Worm (Caenorhabditis elegans) whole organism, young adult: ENCODE results near the gene T24B8.7.
A peak's percentile ranks its signal among the peaks of the same experiment; 100 is the strongest.

Source experiments
- B0261.1 ChIP-seq: sonication (generic microtip); optimal IDR thresholded peaks from 2 replicates; lab custom pipeline; 2016; ENCODE audit warnings: mild to moderate bottlenecking, missing genetic modification characterization, moderate library complexity, missing compliant biosample characterization
- C06A6.2 ChIP-seq: fragments of 200-800 bp; sonication (Bioruptor generic); conservative IDR thresholded peaks from 2 replicates; pipeline ENCODE4 v1.3.6; 2022; ENCODE audit warnings: missing genetic modification characterization, missing compliant biosample characterization
- F37B4.10 ChIP-seq: fragments of 200-800 bp; sonication (Bioruptor generic); IDR thresholded peaks from 2 replicates; pipeline ENCODE4 v1.3.6; 2022; ENCODE audit warnings: missing genetic modification characterization, missing compliant biosample characterization
- K12H6.12 ChIP-seq: fragments of 200-800 bp; sonication (Bioruptor generic); optimal IDR thresholded peaks from 2 replicates; lab custom pipeline; 2018; ENCODE audit warnings: mild to moderate bottlenecking, missing genetic modification characterization, missing compliant biosample characterization
- T07F8.4 ChIP-seq: sonication (generic microtip); optimal IDR thresholded peaks from 2 replicates; lab custom pipeline; 2016; ENCODE audit warnings: mild to moderate bottlenecking, missing genetic modification characterization, moderate library complexity, missing compliant biosample characterization
- Y56A3A.18 ChIP-seq: fragments of 200-800 bp; sonication (Bioruptor generic); IDR thresholded peaks from 2 replicates; pipeline ENCODE4 v1.3.6; 2022; ENCODE audit warnings: missing genetic modification reagents, missing genetic modification characterization, missing compliant biosample characterization
- aptf-3 ChIP-seq: fragments of 200-800 bp; sonication (Bioruptor generic); IDR thresholded peaks from 2 replicates; pipeline ENCODE4 v1.3.6; 2022; ENCODE audit warnings: missing genetic modification characterization, missing compliant biosample characterization
- bed-1 ChIP-seq: fragments of 200-800 bp; sonication (Bioruptor generic); IDR thresholded peaks from 2 replicates; pipeline ENCODE4 v1.3.6; 2022; ENCODE audit warnings: missing genetic modification reagents, missing genetic modification characterization, missing compliant biosample characterization
- cebp-1 ChIP-seq, 2 experiments: fragments of 200-800 bp in 1 of 2; sonication (Bioruptor generic) in 1 of 2; sonication (generic microtip) in 1 of 2; IDR thresholded peaks in 1 of 2; optimal IDR thresholded peaks in 1 of 2; 2 replicates each; pipeline versions ENCODE4 v1.3.6 to Lab custom; 2017 to 2022; ENCODE audit warnings: missing compliant biosample characterization in 2 of 2, missing genetic modification characterization in 2 of 2, mild to moderate bottlenecking in 1 of 2, missing genetic modification reagents in 1 of 2, moderate library complexity in 1 of 2
- cebp-2 ChIP-seq: fragments of 200-800 bp; sonication (Bioruptor generic); IDR thresholded peaks from 2 replicates; pipeline ENCODE4 v1.3.6; 2022; ENCODE audit warnings: missing genetic modification characterization, missing compliant biosample characterization
- ceh-27 ChIP-seq: fragments of 200-800 bp; sonication (Bioruptor generic); optimal IDR thresholded peaks from 2 replicates; lab custom pipeline; 2018; ENCODE audit warnings: mild to moderate bottlenecking, missing genetic modification characterization, moderate library complexity, missing compliant biosample characterization
- ceh-40 ChIP-seq: fragments of 200-800 bp; sonication (Bioruptor generic); IDR thresholded peaks from 2 replicates; pipeline ENCODE4 v1.3.6; 2022; ENCODE audit warnings: missing genetic modification characterization, missing compliant biosample characterization
- ceh-79 ChIP-seq: sonication (generic microtip); optimal IDR thresholded peaks from 2 replicates; lab custom pipeline; 2017; ENCODE audit warnings: mild to moderate bottlenecking, missing genetic modification characterization, missing compliant biosample characterization
- ceh-91 ChIP-seq: fragments of 200-800 bp; sonication (Bioruptor generic); IDR thresholded peaks from 2 replicates; pipeline ENCODE4 v1.3.6; 2022; ENCODE audit warnings: missing genetic modification reagents, missing genetic modification characterization, missing compliant biosample characterization
- dox-1 ChIP-seq: fragments of 200-800 bp; sonication (Bioruptor generic); IDR thresholded peaks from 2 replicates; pipeline ENCODE4 v1.3.6; 2022; ENCODE audit warnings: missing genetic modification reagents, missing genetic modification characterization, missing compliant biosample characterization
- egrh-3 ChIP-seq: fragments of 200-800 bp; sonication (Bioruptor generic); IDR thresholded peaks from 2 replicates; pipeline ENCODE4 v1.3.6; 2022; ENCODE audit warnings: missing genetic modification reagents, missing genetic modification characterization, missing compliant biosample characterization
- hlh-26 ChIP-seq: fragments of 200-800 bp; sonication (Bioruptor generic); conservative IDR thresholded peaks from 2 replicates; pipeline ENCODE4 v1.3.6; 2022; ENCODE audit warnings: missing genetic modification reagents, missing genetic modification characterization, missing compliant biosample characterization
- hmg-1.2 ChIP-seq: fragments of 200-800 bp; sonication (Bioruptor generic); IDR thresholded peaks from 2 replicates; pipeline ENCODE4 v1.3.6; 2022; ENCODE audit warnings: missing genetic modification reagents, missing genetic modification characterization, missing compliant biosample characterization
- hrde-1 ChIP-seq: sonication (generic microtip); optimal IDR thresholded peaks from 2 replicates; lab custom pipeline; 2016; ENCODE audit warnings: missing genetic modification characterization, mild to moderate bottlenecking, missing compliant biosample characterization, moderate library complexity, missing genotype, missing genetic modification reagents, borderline replicate concordance
- let-526 ChIP-seq: fragments of 200-800 bp; sonication (Bioruptor generic); IDR thresholded peaks from 2 replicates; pipeline ENCODE4 v1.3.6; 2022; ENCODE audit warnings: missing genetic modification reagents, missing genetic modification characterization, missing compliant biosample characterization
- lin-54 ChIP-seq: fragments of 200-800 bp; sonication (Bioruptor generic); optimal IDR thresholded peaks from 2 replicates; lab custom pipeline; 2018; ENCODE audit warnings: mild to moderate bottlenecking, missing genetic modification characterization, missing compliant biosample characterization
- lsl-1 ChIP-seq: fragments of 200-800 bp; sonication (Bioruptor generic); optimal IDR thresholded peaks from 2 replicates; lab custom pipeline; 2018; ENCODE audit warnings: mild to moderate bottlenecking, missing genetic modification characterization, moderate library complexity, missing compliant biosample characterization
- lsy-27 ChIP-seq: sonication (generic microtip); optimal IDR thresholded peaks from 2 replicates; lab custom pipeline; 2017; ENCODE audit warnings: missing genetic modification characterization, mild to moderate bottlenecking, missing compliant biosample characterization, antibody characterized with exemption, missing genotype, borderline replicate concordance; ENCODE audit not compliant: insufficient read depth
- madf-6 ChIP-seq: fragments of 200-800 bp; sonication (Bioruptor generic); IDR thresholded peaks from 2 replicates; pipeline ENCODE4 v1.3.6; 2022; ENCODE audit warnings: missing genetic modification reagents, missing genetic modification characterization, missing compliant biosample characterization
- mcd-1 ChIP-seq: fragments of 200-800 bp; sonication (Bioruptor generic); IDR thresholded peaks from 2 replicates; pipeline ENCODE4 v1.3.6; 2022; ENCODE audit warnings: missing genetic modification reagents, missing genetic modification characterization, missing compliant biosample characterization
- mes-4 ChIP-seq: sonication (generic microtip); optimal IDR thresholded peaks from 2 replicates; lab custom pipeline; 2016; ENCODE audit warnings: missing genotype, missing genetic modification characterization, missing compliant biosample characterization
- nfya-1 ChIP-seq: sonication (generic microtip); optimal IDR thresholded peaks from 2 replicates; lab custom pipeline; 2017; ENCODE audit warnings: antibody characterized with exemption, missing compliant biosample characterization, missing genetic modification characterization, borderline replicate concordance; ENCODE audit not compliant: insufficient read depth
- nfya-2 ChIP-seq: fragments of 200-800 bp; sonication (Bioruptor generic); IDR thresholded peaks from 2 replicates; pipeline ENCODE4 v1.3.6; 2022; ENCODE audit warnings: missing genetic modification reagents, missing genetic modification characterization, missing compliant biosample characterization
- nhr-90 ChIP-seq: sonication (generic microtip); optimal IDR thresholded peaks from 2 replicates; lab custom pipeline; 2016; ENCODE audit warnings: missing genotype, mild to moderate bottlenecking, missing genetic modification characterization, missing compliant biosample characterization
- rec-8 ChIP-seq, 2 experiments: sonication (generic microtip); optimal IDR thresholded peaks; 2 replicates each; lab custom pipeline; 2016; ENCODE audit warnings: mild to moderate bottlenecking in 2 of 2, missing genetic modification characterization in 2 of 2, missing genetic modification reagents in 2 of 2, missing genotype in 2 of 2, missing biosample characterization in 1 of 2, missing compliant biosample characterization in 1 of 2, moderate library complexity in 1 of 2
- snpc-1.1 ChIP-seq: sonication (generic microtip); optimal IDR thresholded peaks from 2 replicates; lab custom pipeline; 2017; ENCODE audit warnings: missing genetic modification characterization, mild to moderate bottlenecking, missing compliant biosample characterization, antibody characterized with exemption, moderate library complexity, missing genotype, missing genetic modification reagents; ENCODE audit not compliant: insufficient read depth
- snpc-1.3 ChIP-seq: sonication (generic microtip); optimal IDR thresholded peaks from 2 replicates; lab custom pipeline; 2017; ENCODE audit warnings: missing genetic modification characterization, mild to moderate bottlenecking, missing compliant biosample characterization, antibody characterized with exemption, moderate library complexity, missing genotype, missing genetic modification reagents; ENCODE audit not compliant: insufficient read depth
- snpc-3.4 ChIP-seq: sonication (generic microtip); optimal IDR thresholded peaks from 2 replicates; lab custom pipeline; 2017; ENCODE audit warnings: missing genetic modification characterization, mild to moderate bottlenecking, missing compliant biosample characterization, antibody characterized with exemption, moderate library complexity, missing genotype, missing genetic modification reagents
- somi-1 ChIP-seq: fragments of 200-800 bp; sonication (Bioruptor generic); optimal IDR thresholded peaks from 2 replicates; lab custom pipeline; 2018; ENCODE audit warnings: mild to moderate bottlenecking, missing genetic modification characterization, missing compliant biosample characterization
- sptf-2 ChIP-seq: fragments of 200-800 bp; sonication (Bioruptor generic); optimal IDR thresholded peaks from 2 replicates; lab custom pipeline; 2018; ENCODE audit warnings: mild to moderate bottlenecking, missing genetic modification characterization, missing compliant biosample characterization
- tbp1 ChIP-seq: fragments of 200-800 bp; sonication (Bioruptor generic); optimal IDR thresholded peaks from 2 replicates; lab custom pipeline; 2018; ENCODE audit warnings: mild to moderate bottlenecking, missing genetic modification characterization, missing compliant biosample characterization
- unc-130 ChIP-seq: sonication (generic microtip); optimal IDR thresholded peaks from 2 replicates; lab custom pipeline; 2016; ENCODE audit warnings: missing genetic modification reagents, missing genetic modification characterization, missing compliant biosample characterization
- unc-62 ChIP-seq: fragments of 150-350 bp; optimal IDR thresholded peaks from 2 replicates; lab custom pipeline; 2014; ENCODE audit warnings: missing biosample characterization, missing genetic modification reagents, missing genetic modification characterization
- zfh-2 ChIP-seq: fragments of 200-800 bp; sonication (Bioruptor generic); conservative IDR thresholded peaks from 2 replicates; pipeline ENCODE4 v1.3.6; 2022; ENCODE audit warnings: missing genetic modification reagents, missing genetic modification characterization, missing compliant biosample characterization
- ztf-26 ChIP-seq: sonication (generic microtip); optimal IDR thresholded peaks from 2 replicates; lab custom pipeline; 2017; ENCODE audit warnings: missing genetic modification characterization, missing compliant biosample characterization
- ztf-28 ChIP-seq: fragments of 200-800 bp; sonication (Bioruptor generic); IDR thresholded peaks from 2 replicates; pipeline ENCODE4 v1.3.6; 2022; ENCODE audit warnings: missing genetic modification reagents, missing genetic modification characterization, missing compliant biosample characterization
- ztf-6 ChIP-seq: fragments of 200-800 bp; sonication (Bioruptor generic); IDR thresholded peaks from 2 replicates; pipeline ENCODE4 v1.3.6; 2022; ENCODE audit warnings: missing genetic modification reagents, missing genetic modification characterization, missing compliant biosample characterization

Gene T24B8.7

DNA sequence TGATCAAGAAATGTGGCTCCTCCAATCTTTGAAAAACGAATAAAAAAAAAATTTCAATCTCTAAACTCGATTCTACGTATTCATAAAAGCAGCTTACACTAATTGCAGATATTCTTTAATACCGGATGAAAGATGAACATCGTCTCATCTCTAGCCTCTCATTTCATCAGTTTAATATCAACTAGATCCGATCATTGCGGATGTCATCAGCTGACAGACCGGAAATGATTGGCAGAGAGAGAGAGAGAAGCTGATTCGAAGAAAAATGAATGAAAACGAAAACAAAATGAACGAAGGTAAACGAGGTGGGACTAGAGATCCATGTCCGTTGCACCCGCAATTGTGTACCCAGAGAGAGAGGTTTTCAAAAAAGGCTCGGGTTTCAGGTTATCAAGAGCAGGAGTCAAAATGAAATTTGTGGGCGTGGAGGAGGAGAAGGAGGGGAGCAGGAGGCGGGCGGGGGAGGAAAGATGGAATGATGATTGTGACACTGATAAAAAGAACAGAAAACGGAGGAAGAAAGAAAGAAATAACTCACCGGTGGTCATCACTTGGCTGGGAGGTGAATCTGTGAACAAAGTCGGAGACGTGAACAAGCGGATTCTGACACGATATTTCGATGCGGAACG is 38.5 kb downstream of the T24B8.7 start:
- TF ChIP-seq T07F8.4 (tag; lab: Kevin White, UChicago) (no peak), nhr-90 (tag; lab: Kevin White, UChicago) (no peak), hrde-1 (tag; lab: Kevin White, UChicago) (no peak), dox-1 (GFP tag; lab: Robert Waterston, UW) (0 out of 2 replicates have a peak, but pooled peaks have one; percentile 9), zfh-2 (GFP tag; lab: Robert Waterston, UW) (no peak), cebp-2 (GFP tag; lab: Robert Waterston, UW) (no peak)

- TF ChIP-seq cebp-1 (GFP tag; IDR thresholded peaks at IDR 0.05; lab: Robert Waterston, UW), result no peak
- no peak for TF ChIP-seq cebp-1 (tag; optimal IDR thresholded peaks at IDR 0.05; lab: Kevin White, UChicago)
- no peak for TF ChIP-seq F37B4.10
- no peak for TF ChIP-seq bed-1 (GFP tag; lab: Robert Waterston, UW)
- no peak for TF ChIP-seq snpc-1.3 (tag; lab: Kevin White, UChicago)
- TF ChIP-seq ztf-26 (tag; lab: Kevin White, UChicago), result no peak
- no peak for TF ChIP-seq ztf-28 (GFP tag; lab: Robert Waterston, UW)
- TF ChIP-seq nfya-1 (tag; lab: Kevin White, UChicago), result no peak
- TF ChIP-seq snpc-1.1 (tag; lab: Kevin White, UChicago), result no peak
- TF ChIP-seq nfya-2, result no peak
- TF ChIP-seq unc-62 (GFP tag; lab: Kevin White, UChicago), result no peak
- TF ChIP-seq mes-4 (tag; lab: Kevin White, UChicago), result no peak
- no peak for TF ChIP-seq madf-6 (GFP tag; lab: Robert Waterston, UW)
These were observed 39.3 kb downstream of the T24B8.7 start for ce11 chrII:9014188-9014587.

DNA sequence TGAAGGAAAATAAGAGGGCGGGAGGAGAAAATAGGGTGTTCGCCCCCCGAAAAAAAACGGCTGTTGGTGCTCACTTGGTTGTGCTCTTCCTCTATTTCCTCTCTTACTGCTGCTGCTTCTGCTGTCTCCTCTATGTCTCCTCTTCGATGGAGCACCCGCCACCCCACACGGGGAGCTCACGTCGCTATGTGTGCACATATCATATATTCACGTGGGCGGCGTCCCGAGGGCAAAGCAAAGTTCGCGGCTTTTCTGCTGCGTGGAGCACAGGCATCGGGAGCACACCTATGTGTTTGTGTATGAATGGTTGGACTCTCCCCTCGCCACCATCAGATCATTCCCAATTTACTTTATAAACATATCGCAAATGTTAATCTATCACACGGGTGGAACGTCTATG is 40.1 kb downstream of the T24B8.7 start:
- 0 out of 2 replicates have a peak, but pooled peaks have one; percentile 40 for TF ChIP-seq mcd-1 (GFP tag; lab: Robert Waterston, UW)
- peak; percentile 93 for TF ChIP-seq zfh-2 (GFP tag; lab: Robert Waterston, UW)
- TF ChIP-seq cebp-1 (GFP tag; IDR thresholded peaks at IDR 0.05; lab: Robert Waterston, UW), result no peak
- no peak for TF ChIP-seq cebp-1 (tag; optimal IDR thresholded peaks at IDR 0.05; lab: Kevin White, UChicago)
- TF ChIP-seq K12H6.12 (tag; lab: Kevin White, UChicago), result peak; percentile 55
- no peak for TF ChIP-seq ceh-91 (GFP tag; lab: Robert Waterston, UW)
- no peak for TF ChIP-seq sptf-2
- peak; percentile 41; the same call in 1 of the 2 replicates for TF ChIP-seq dox-1 (GFP tag; lab: Robert Waterston, UW)
- TF ChIP-seq unc-130 (GFP tag; lab: Kevin White, UChicago), result no peak
- TF ChIP-seq ceh-40 (GFP tag; lab: Robert Waterston, UW), result no peak
- no peak for TF ChIP-seq cebp-2 (GFP tag; lab: Robert Waterston, UW)
- TF ChIP-seq Y56A3A.18, result no peak
- TF ChIP-seq lsl-1, result no peak
- no peak for TF ChIP-seq B0261.1 (tag; lab: Kevin White, UChicago)
- TF ChIP-seq let-526 (GFP tag; lab: Robert Waterston, UW), result no peak
- TF ChIP-seq somi-1 (GFP tag; lab: Kevin White, UChicago), result no peak
- no peak for TF ChIP-seq lsy-27 (tag; lab: Kevin White, UChicago)
- TF ChIP-seq T07F8.4 (tag; lab: Kevin White, UChicago), result no peak
- no peak for TF ChIP-seq rec-8 (tag; optimal IDR thresholded peaks at IDR 0.05; lab: Kevin White, UChicago)
- peak; percentile 38; the same call in 1 of the 2 replicates for TF ChIP-seq egrh-3 (GFP tag; lab: Robert Waterston, UW)
- TF ChIP-seq ztf-6 (GFP tag; lab: Robert Waterston, UW), result 0 out of 2 replicates have a peak, but pooled peaks have one; percentile 4
- TF ChIP-seq tbp1 (GFP tag; lab: Kevin White, UChicago), result no peak
- no peak for TF ChIP-seq lin-54 (GFP tag; lab: Kevin White, UChicago)
- TF ChIP-seq ceh-27 (GFP tag; lab: Kevin White, UChicago), result peak; percentile 31
- 0 out of 2 replicates have a peak, but pooled peaks have one; percentile 19 for TF ChIP-seq hmg-1.2
- no peak for TF ChIP-seq snpc-3.4 (tag; lab: Kevin White, UChicago)
- TF ChIP-seq aptf-3 (GFP tag; lab: Robert Waterston, UW), result no peak
- no peak for TF ChIP-seq ceh-79 (tag; lab: Kevin White, UChicago)
- no peak for TF ChIP-seq hlh-26
- TF ChIP-seq C06A6.2, result no peak
